Fruit fly (Drosophila melanogaster): Measurements from ENCODE around the gene Osi22.

Osi22 gene

dm6 chr3R:13309133-13309711, 18.8 kb downstream of the Osi22 start (continued):
- TF ChIP-seq Med (GFP tag): peak; percentile 55
- no peak for TF ChIP-seq D19A (tag; optimal IDR thresholded peaks at IDR 0.05)
- TF ChIP-seq CG1602 (GFP tag; optimal IDR thresholded peaks at IDR 0.05): no peak
- peak; percentile 93 for TF ChIP-seq Dp (GFP tag; optimal IDR thresholded peaks at IDR 0.05)
- no peak for TF ChIP-seq gcm (GFP tag; optimal IDR thresholded peaks at IDR 0.05)
- TF ChIP-seq rib (GFP tag; IDR thresholded peaks at IDR 0.05): no peak
- TF ChIP-seq CG9932 (GFP tag; IDR thresholded peaks at IDR 0.05): no peak
- TF ChIP-seq CG10209 (GFP tag; optimal IDR thresholded peaks at IDR 0.05): no peak
- no peak for TF ChIP-seq repo (GFP tag; optimal IDR thresholded peaks at IDR 0.05)
- no peak for TF ChIP-seq CG9437 (GFP tag; optimal IDR thresholded peaks at IDR 0.05)
- peak; percentile 3 for TF ChIP-seq oc (tag; optimal IDR thresholded peaks at IDR 0.05)
- no peak for TF ChIP-seq H15 (GFP tag; IDR thresholded peaks at IDR 0.05)
- peak; percentile 44 for TF ChIP-seq BEAF-32 (GFP tag; optimal IDR thresholded peaks at IDR 0.05)
- TF ChIP-seq vfl (GFP tag; optimal IDR thresholded peaks at IDR 0.05): no peak
- TF ChIP-seq sqz (GFP tag; optimal IDR thresholded peaks at IDR 0.05): no peak
- peak; percentile 14 for TF ChIP-seq Sin3A (optimal IDR thresholded peaks at IDR 0.05)
- TF ChIP-seq ATbp (GFP tag; optimal IDR thresholded peaks at IDR 0.05): no peak
- TF ChIP-seq Asciz (GFP tag; optimal IDR thresholded peaks at IDR 0.05): no peak
- TF ChIP-seq CG4424 (GFP tag; optimal IDR thresholded peaks at IDR 0.05): no peak
- TF ChIP-seq Abd-B (GFP tag; optimal IDR thresholded peaks at IDR 0.05): no peak
- TF ChIP-seq salm (tag; optimal IDR thresholded peaks at IDR 0.05): no peak
- peak; percentile 98 for TF ChIP-seq gfzf (GFP tag; optimal IDR thresholded peaks at IDR 0.05)
- TF ChIP-seq zen (tag; optimal IDR thresholded peaks at IDR 0.05): peak; percentile 23
- no peak for TF ChIP-seq NFAT (GFP tag; IDR thresholded peaks at IDR 0.05)
- TF ChIP-seq CG18476 (GFP tag; optimal IDR thresholded peaks at IDR 0.05): no peak
- TF ChIP-seq gro (GFP tag; optimal IDR thresholded peaks at IDR 0.05): no peak
- TF ChIP-seq vnd (GFP tag; IDR thresholded peaks at IDR 0.05; ENCODE audit: partially characterized antibody): 0 out of 3 replicates have a peak, but pooled peaks have one; percentile 35
- no peak for TF ChIP-seq TFAM (GFP tag; optimal IDR thresholded peaks at IDR 0.05)
- no peak for TF ChIP-seq mirr (GFP tag; optimal IDR thresholded peaks at IDR 0.05)
- TF ChIP-seq Blimp-1 (GFP tag; optimal IDR thresholded peaks at IDR 0.05): no peak
- TF ChIP-seq CG13424 (tag; optimal IDR thresholded peaks at IDR 0.05): no peak
- TF ChIP-seq tll (GFP tag; optimal IDR thresholded peaks at IDR 0.05): no peak
- TF ChIP-seq CG31441 (GFP tag; IDR thresholded peaks at IDR 0.05): no peak
- TF ChIP-seq E2f2 (GFP tag; IDR thresholded peaks at IDR 0.05): peak; percentile 96
- TF ChIP-seq tna (GFP tag; IDR thresholded peaks at IDR 0.05; ENCODE audit: partially characterized antibody): no peak
- TF ChIP-seq nerfin-2 (GFP tag; IDR thresholded peaks at IDR 0.05; ENCODE audit: partially characterized antibody): no peak
- no peak for TF ChIP-seq slou (GFP tag; optimal IDR thresholded peaks at IDR 0.05)
- peak; percentile 82 for TF ChIP-seq Myb (GFP tag; optimal IDR thresholded peaks at IDR 0.05)
- peak; percentile 78 for TF ChIP-seq MBD-R2 (GFP tag; IDR thresholded peaks at IDR 0.05)
- TF ChIP-seq Stat92E (GFP tag; optimal IDR thresholded peaks at IDR 0.05): no peak
- TF ChIP-seq fd96Cb (tag; optimal IDR thresholded peaks at IDR 0.05): no peak
- TF ChIP-seq seq (GFP tag; IDR thresholded peaks at IDR 0.05): no peak
- no peak for TF ChIP-seq fd3F (GFP tag; optimal IDR thresholded peaks at IDR 0.05)
- no peak for TF ChIP-seq bbx (GFP tag; IDR thresholded peaks at IDR 0.05; ENCODE audit: partially characterized antibody)
- TF ChIP-seq Max (GFP tag; optimal IDR thresholded peaks at IDR 0.05): no peak
- TF ChIP-seq Sry-δ (GFP tag; optimal IDR thresholded peaks at IDR 0.05): peak; percentile 62
- TF ChIP-seq CG14710 (tag; optimal IDR thresholded peaks at IDR 0.05): peak; percentile 36
- no peak for TF ChIP-seq gcm2 (GFP tag; optimal IDR thresholded peaks at IDR 0.05)
- TF ChIP-seq otp (GFP tag; IDR thresholded peaks at IDR 0.05): no peak
- peak; percentile 19 for TF ChIP-seq grn (GFP tag; optimal IDR thresholded peaks at IDR 0.05)

Data from whole organism, embryonic.